Worm (Caenorhabditis elegans): ENCODE measurements around the gene R144.3.
"Not testable (repeated sequence)": the region's sequence is repeated elsewhere in the genome, so short reads cannot be mapped to it uniquely, and the experiment has no call there.

Gene R144.3

ce11 chrIII:5021689-5022088 lies at the start of gene R144.3:
Gene R144.3, plus strand, starts transcription at chrIII:5021989.
- TF ChIP-seq lsy-2 (tag; optimal IDR thresholded peaks at IDR 0.05): no peak
- TF ChIP-seq F13H6.1 (tag; optimal IDR thresholded peaks at IDR 0.05): no peak
- TF ChIP-seq nhr-12 (tag; optimal IDR thresholded peaks at IDR 0.05): no peak
- no peak for TF ChIP-seq mbf-1 (tag; optimal IDR thresholded peaks at IDR 0.05)
- no peak for TF ChIP-seq fos-1 (tag; optimal IDR thresholded peaks at IDR 0.05)
- TF ChIP-seq ztf-11 (tag; optimal IDR thresholded peaks at IDR 0.05): no peak
- TF ChIP-seq mdl-1 (tag; optimal IDR thresholded peaks at IDR 0.05): no peak
- TF ChIP-seq ama-1 (optimal IDR thresholded peaks at IDR 0.05): no peak
- no peak for TF ChIP-seq gmeb-1 (tag; optimal IDR thresholded peaks at IDR 0.05)
- TF ChIP-seq nhr-129 (tag; optimal IDR thresholded peaks at IDR 0.05): no peak
- TF ChIP-seq crh-2 (tag; optimal IDR thresholded peaks at IDR 0.05): no peak
- TF ChIP-seq unc-62 (GFP tag; optimal IDR thresholded peaks at IDR 0.05): no peak
- TF ChIP-seq Y55F3AM.14 (GFP tag; optimal IDR thresholded peaks at IDR 0.05): no peak
- no peak for TF ChIP-seq zag-1 (tag; optimal IDR thresholded peaks at IDR 0.05)
- TF ChIP-seq lin-11 (tag; optimal IDR thresholded peaks at IDR 0.05): no peak

DNA sequence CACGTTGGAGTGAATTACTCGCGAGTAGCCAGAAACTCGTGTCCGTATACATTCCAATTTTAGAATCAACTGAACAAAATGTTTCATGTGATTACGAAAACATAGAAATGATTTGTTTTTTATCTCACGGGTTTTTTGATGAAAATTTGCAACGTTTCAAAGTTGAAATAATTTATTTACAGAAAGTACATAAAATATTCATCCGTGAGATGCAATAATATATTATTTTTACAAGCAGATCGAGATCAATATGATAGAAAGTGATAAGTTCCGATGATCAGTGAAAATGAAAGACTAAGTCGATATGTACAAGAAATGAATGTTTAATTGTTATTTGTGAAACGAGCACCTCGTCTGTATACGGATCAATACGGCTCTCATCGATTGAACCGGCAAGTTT lies 41.4 kb upstream of the R144.3 start, which contains the start of gene C27F2.6:
Gene C27F2.6, minus strand, starts transcription at position 101 of the 400 bp plus-strand sequence.
- not testable (repeated sequence) for TF ChIP-seq ZK546.5 (tag; optimal IDR thresholded peaks at IDR 0.05); nhr-11 (tag; optimal IDR thresholded peaks at IDR 0.05); ztf-1 (GFP tag; conservative IDR thresholded peaks at IDR 0.05)

ce11 chrIII:4983961-4984360 lies 37.8 kb upstream of the R144.3 start:
- TF ChIP-seq egl-27 (tag; optimal IDR thresholded peaks at IDR 0.05) (no peak), snpc-4 (tag; optimal IDR thresholded peaks at IDR 0.05) (no peak), nhr-10 (tag; optimal IDR thresholded peaks at IDR 0.05) (no peak), lin-13 (GFP tag; optimal IDR thresholded peaks at IDR 0.05) (no peak), nhr-6 (tag; optimal IDR thresholded peaks at IDR 0.05) (no peak), unc-39 (tag; optimal IDR thresholded peaks at IDR 0.05) (no peak), nhr-237 (tag; optimal IDR thresholded peaks at IDR 0.05) (no peak), nhr-21 (tag; optimal IDR thresholded peaks at IDR 0.05) (no peak), nhr-77 (tag; optimal IDR thresholded peaks at IDR 0.05) (no peak), nhr-11 (tag; optimal IDR thresholded peaks at IDR 0.05) (no peak)

DNA sequence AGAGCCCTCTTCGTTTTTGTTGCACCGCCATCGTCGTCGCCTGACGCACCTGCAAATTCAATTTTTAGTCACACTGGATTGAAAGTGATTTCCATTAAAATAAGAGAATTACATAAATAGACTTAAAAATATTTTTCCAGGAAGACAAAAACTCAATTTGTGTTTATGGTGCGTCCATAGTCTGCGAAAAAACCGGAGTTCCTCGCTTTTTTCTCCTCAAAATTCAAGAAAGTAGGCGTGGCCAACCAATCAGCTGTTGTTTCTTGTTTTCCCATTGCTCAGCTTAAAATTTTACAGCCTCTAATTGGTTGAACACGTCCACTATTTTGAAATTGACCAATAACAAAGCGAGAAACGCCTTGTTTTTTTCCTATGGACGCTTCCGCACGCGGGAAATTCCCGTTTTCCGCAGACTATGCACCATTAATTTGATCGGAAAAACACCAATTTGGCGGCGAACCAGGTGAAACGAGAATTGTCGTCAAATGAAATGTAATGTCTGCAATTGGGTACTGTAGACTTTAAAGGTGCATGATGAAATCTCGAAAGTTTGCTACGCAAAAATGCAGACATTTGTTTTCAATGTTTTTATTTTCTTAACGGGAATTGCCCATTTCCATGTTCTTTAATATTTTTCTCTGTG lies 37.2 kb upstream of the R144.3 start, which contains the start of gene C27F2.7:
Gene C27F2.7, minus strand, starts transcription at position 51 of the 643 bp plus-strand sequence.
- TF ChIP-seq ztf-4 (tag; optimal IDR thresholded peaks at IDR 0.05) (no peak), unc-55 (GFP tag; optimal IDR thresholded peaks at IDR 0.05) (no peak), alr-1 (tag; optimal IDR thresholded peaks at IDR 0.05) (no peak), nhr-77 (tag; optimal IDR thresholded peaks at IDR 0.05) (no peak), F13H6.1 (tag; optimal IDR thresholded peaks at IDR 0.05) (no peak), nhr-129 (tag; optimal IDR thresholded peaks at IDR 0.05) (no peak), lsy-2 (tag; optimal IDR thresholded peaks at IDR 0.05) (no peak), lin-13 (GFP tag; optimal IDR thresholded peaks at IDR 0.05) (no peak), sma-3 (GFP tag; optimal IDR thresholded peaks at IDR 0.05) (no peak), crh-2 (tag; optimal IDR thresholded peaks at IDR 0.05) (no peak), ceh-16 (tag; optimal IDR thresholded peaks at IDR 0.05) (no peak), dmd-4 (tag; optimal IDR thresholded peaks at IDR 0.05) (no peak), lin-39 (tag; optimal IDR thresholded peaks at IDR 0.05) (no peak), aly-2 (tag; optimal IDR thresholded peaks at IDR 0.05) (no peak), sma-9 (GFP tag; optimal IDR thresholded peaks at IDR 0.05) (no peak), sma-9 (tag; optimal IDR thresholded peaks at IDR 0.05) (no peak), skn-1 (tag; optimal IDR thresholded peaks at IDR 0.05) (no peak), unc-39 (tag; optimal IDR thresholded peaks at IDR 0.05) (no peak)
